Fruit fly (Drosophila melanogaster) whole organism, pupa: Measurements from ENCODE around the gene CG14089.

Experiments
- CG10348 ChIP-seq: fragments of 200-800 bp; sonication (Bioruptor generic); IDR thresholded peaks from 2 replicates; pipeline ENCODE4 v1.3.6; 2022; ENCODE audit warnings: missing biosample characterization, missing genetic modification characterization
- CG12605 ChIP-seq: fragments of 200-800 bp; sonication (Bioruptor generic); IDR thresholded peaks from 2 replicates; pipeline ENCODE4 v1.3.6; 2022; ENCODE audit warnings: missing biosample characterization, missing genetic modification characterization
- CG13204 ChIP-seq: fragments of 200-800 bp; sonication (Bioruptor generic); optimal IDR thresholded peaks from 2 replicates; lab custom pipeline; 2018; ENCODE audit warnings: missing biosample characterization, mild to moderate bottlenecking, missing genetic modification characterization, moderate library complexity
- CG14655 ChIP-seq: fragments of 200-800 bp; sonication (Bioruptor generic); optimal IDR thresholded peaks from 3 replicates; lab custom pipeline; 2017; ENCODE audit warnings: mild to moderate bottlenecking, missing biosample characterization, missing genetic modification reagents, missing genetic modification characterization
- CG15710 ChIP-seq: fragments of 200-800 bp; sonication (Bioruptor generic); optimal IDR thresholded peaks from 2 replicates; lab custom pipeline; 2018; ENCODE audit warnings: missing biosample characterization, mild to moderate bottlenecking, missing genetic modification characterization, moderate library complexity
- CG17806 ChIP-seq: fragments of 200-800 bp; sonication (Bioruptor generic); optimal IDR thresholded peaks from 2 replicates; lab custom pipeline; 2018; ENCODE audit warnings: missing biosample characterization, mild to moderate bottlenecking, missing genetic modification characterization, moderate library complexity
- CG32121 ChIP-seq: fragments of 200-800 bp; sonication (Bioruptor generic); IDR thresholded peaks from 2 replicates; pipeline ENCODE4 v1.3.6; 2022; ENCODE audit warnings: missing biosample characterization, missing genetic modification characterization
- CG34367 ChIP-seq: fragments of 200-800 bp; sonication (Bioruptor generic); optimal IDR thresholded peaks from 2 replicates; lab custom pipeline; 2018; ENCODE audit warnings: missing biosample characterization, mild to moderate bottlenecking, missing genetic modification characterization
- CG4496 ChIP-seq: fragments of 200-800 bp; sonication (Bioruptor generic); IDR thresholded peaks from 3 replicates; pipeline ENCODE4 v1.3.6; 2022; ENCODE audit warnings: missing biosample characterization, missing genetic modification characterization
- CG8159 ChIP-seq: fragments of 200-800 bp; sonication (Bioruptor generic); optimal IDR thresholded peaks from 3 replicates; lab custom pipeline; 2018; ENCODE audit warnings: missing biosample characterization, mild to moderate bottlenecking, missing genetic modification characterization, moderate library complexity
- CG8301 ChIP-seq: fragments of 200-800 bp; sonication (Bioruptor generic); optimal IDR thresholded peaks from 2 replicates; lab custom pipeline; 2018; ENCODE audit warnings: missing biosample characterization, mild to moderate bottlenecking, missing genetic modification characterization
- CG9948 ChIP-seq: fragments of 200-800 bp; sonication (Bioruptor generic); optimal IDR thresholded peaks from 2 replicates; lab custom pipeline; 2018; ENCODE audit warnings: missing biosample characterization, mild to moderate bottlenecking, missing genetic modification characterization, moderate library complexity
- D1 ChIP-seq: fragments of 200-800 bp; sonication (Bioruptor generic); optimal IDR thresholded peaks from 2 replicates; lab custom pipeline; 2018; ENCODE audit warnings: missing biosample characterization, mild to moderate bottlenecking, missing genetic modification characterization, moderate library complexity
- EcR ChIP-seq: fragments of 200-800 bp; sonication (Bioruptor generic); optimal IDR thresholded peaks from 3 replicates; lab custom pipeline; 2019; ENCODE audit warnings: missing biosample characterization, missing genetic modification characterization, mild to moderate bottlenecking, moderate library complexity, missing genetic modification reagents
- Ets98B ChIP-seq: fragments of 200-800 bp; sonication (Bioruptor generic); IDR thresholded peaks from 2 replicates; pipeline ENCODE4 v1.3.6; 2022; ENCODE audit warnings: missing biosample characterization, missing genetic modification characterization
- Pif1A ChIP-seq: fragments of 200-800 bp; sonication (Bioruptor generic); optimal IDR thresholded peaks from 3 replicates; lab custom pipeline; 2016; ENCODE audit warnings: missing biosample characterization, missing genetic modification characterization
- Pif1B ChIP-seq: fragments of 200-800 bp; sonication (Bioruptor generic); optimal IDR thresholded peaks from 3 replicates; lab custom pipeline; 2016; ENCODE audit warnings: missing biosample characterization, missing genetic modification characterization
- Snoo ChIP-seq: fragments of 200-800 bp; sonication (Bioruptor generic); optimal IDR thresholded peaks from 3 replicates; lab custom pipeline; 2017; ENCODE audit warnings: missing biosample characterization, mild to moderate bottlenecking, missing genetic modification characterization, inconsistent platforms
- fd96Ca ChIP-seq: fragments of 200-800 bp; sonication (Bioruptor generic); IDR thresholded peaks from 3 replicates; pipeline ENCODE4 v1.3.6; 2022; ENCODE audit warnings: missing biosample characterization, missing genetic modification characterization
- gl ChIP-seq: fragments of 200-800 bp; sonication (Bioruptor generic); optimal IDR thresholded peaks from 2 replicates; lab custom pipeline; 2018; ENCODE audit warnings: missing biosample characterization, mild to moderate bottlenecking, missing genetic modification characterization
- rn ChIP-seq: fragments of 200-800 bp; sonication (Bioruptor generic); IDR thresholded peaks from 2 replicates; pipeline ENCODE4 v1.3.6; 2022; ENCODE audit warnings: missing biosample characterization, missing genetic modification characterization

CG14089 gene

dm6 chr3L:19268720-19269401, 11.7 kb downstream of the CG14089 start, which contains the start of the genes Aldh7A1 and CG14085:
Gene Aldh7A1 (minus strand): TSS chr3L:19268913.
Gene CG14085 (plus strand): TSS chr3L:19269351.
- TF ChIP-seq CG8159 (tag; lab: Kevin White, UChicago) (no peak), CG8301 (tag; lab: Kevin White, UChicago) (no peak), CG32121 (no peak), fd96Ca (0 out of 3 replicates have a peak, but pooled peaks have one; percentile 35), Pif1B (GFP tag; lab: Kevin White, UChicago) (no peak), CG13204 (GFP tag; lab: Kevin White, UChicago) (peak; percentile 64), Snoo (tag; lab: Kevin White, UChicago) (no peak), CG10348 (GFP tag; lab: Robert Waterston, UW) (no peak), Ets98B (GFP tag; lab: Robert Waterston, UW) (peak; percentile 41; the same call in 1 of the 2 replicates), rn (GFP tag; lab: Robert Waterston, UW) (no peak), CG34367 (tag; lab: Kevin White, UChicago) (no peak), CG9948 (tag; lab: Kevin White, UChicago) (no peak), CG4496 (GFP tag; lab: Robert Waterston, UW) (no peak), CG15710 (tag; lab: Kevin White, UChicago) (no peak)

dm6 chr3L:19265761-19266160, 14.8 kb downstream of the CG14089 start, which contains the start of gene CG45081:
Gene CG45081 (plus strand): TSS chr3L:19266061.
- TF ChIP-seq Pif1A (GFP tag; lab: Kevin White, UChicago) (no peak), CG17806 (tag; lab: Kevin White, UChicago) (no peak), CG13204 (GFP tag; lab: Kevin White, UChicago) (no peak), gl (no peak), fd96Ca (no peak), Pif1B (GFP tag; lab: Kevin White, UChicago) (no peak), Ets98B (GFP tag; lab: Robert Waterston, UW) (no peak)
- TF ChIP-seq, all 21 proteins: peak for 0

- TF ChIP-seq CG12605 (GFP tag; lab: Robert Waterston, UW): peak; percentile 38; the same call in 1 of the 2 replicates
- no peak for TF ChIP-seq D1 (tag; lab: Kevin White, UChicago)
- TF ChIP-seq CG14655 (GFP tag; lab: Kevin White, UChicago): peak; percentile 62
- peak; percentile 15 for TF ChIP-seq Pif1A (GFP tag; lab: Kevin White, UChicago)
- TF ChIP-seq CG15710 (tag; lab: Kevin White, UChicago): peak; percentile 64
- TF ChIP-seq gl: peak; percentile 7
- TF ChIP-seq Pif1B (GFP tag; lab: Kevin White, UChicago): peak; percentile 20
- TF ChIP-seq Snoo (tag; lab: Kevin White, UChicago): peak; percentile 2
- TF ChIP-seq CG4496 (GFP tag; lab: Robert Waterston, UW): peak; percentile 85
- peak; percentile 40 for TF ChIP-seq CG9948 (tag; lab: Kevin White, UChicago)
- peak; percentile 68; the same call in 1 of the 2 replicates for TF ChIP-seq CG32121
- no peak for TF ChIP-seq rn (GFP tag; lab: Robert Waterston, UW)
- TF ChIP-seq fd96Ca: peak; percentile 48; the same call in 1 of the 3 replicates
- no peak for TF ChIP-seq CG13204 (GFP tag; lab: Kevin White, UChicago)
- peak; percentile 69 for TF ChIP-seq CG8159 (tag; lab: Kevin White, UChicago)
- peak; percentile 46 for TF ChIP-seq CG8301 (tag; lab: Kevin White, UChicago)
- TF ChIP-seq EcR (GFP tag; lab: Kevin White, UChicago): peak; percentile 24
- TF ChIP-seq Ets98B (GFP tag; lab: Robert Waterston, UW): peak; percentile 72
- no peak for TF ChIP-seq CG10348 (GFP tag; lab: Robert Waterston, UW)
- TF ChIP-seq CG34367 (tag; lab: Kevin White, UChicago): peak; percentile 40
- TF ChIP-seq CG17806 (tag; lab: Kevin White, UChicago): peak; percentile 54
Measured at dm6 chr3L:19264141-19264487, 16.5 kb downstream of the CG14089 start, which contains the start of gene Max. Gene Max (minus strand): TSS chr3L:19264184.

dm6 chr3L:19263480-19264140, 17.0 kb downstream of the CG14089 start, which contains the start of the genes CG42374 and Mettl5:
Gene CG42374 (plus strand): TSS chr3L:19263766.
Gene Mettl5 (plus strand): TSS chr3L:19263766.
- TF ChIP-seq CG4496 (GFP tag; lab: Robert Waterston, UW) (peak; percentile 49; the same call in 1 of the 3 replicates), EcR (GFP tag; lab: Kevin White, UChicago) (no peak), CG12605 (GFP tag; lab: Robert Waterston, UW) (peak; percentile 65; the same call in 1 of the 2 replicates), CG32121 (no peak; the same call in 1 of the 2 replicates), Snoo (tag; lab: Kevin White, UChicago) (peak; percentile 35), CG15710 (tag; lab: Kevin White, UChicago) (peak; percentile 33), CG8301 (tag; lab: Kevin White, UChicago) (peak; percentile 44), rn (GFP tag; lab: Robert Waterston, UW) (no peak), CG10348 (GFP tag; lab: Robert Waterston, UW) (no peak), CG13204 (GFP tag; lab: Kevin White, UChicago) (no peak), CG9948 (tag; lab: Kevin White, UChicago) (peak; percentile 33), fd96Ca (no peak), Pif1A (GFP tag; lab: Kevin White, UChicago) (peak; percentile 30), CG34367 (tag; lab: Kevin White, UChicago) (no peak), Pif1B (GFP tag; lab: Kevin White, UChicago) (peak; percentile 27), Ets98B (GFP tag; lab: Robert Waterston, UW) (peak; percentile 46; the same call in 1 of the 2 replicates), gl (no peak), CG14655 (GFP tag; lab: Kevin White, UChicago) (no peak), CG17806 (tag; lab: Kevin White, UChicago) (peak; percentile 34), D1 (tag; lab: Kevin White, UChicago) (no peak), CG8159 (tag; lab: Kevin White, UChicago) (peak; percentile 52)
